Worm (Caenorhabditis elegans): ENCODE measurements around the gene col-95.

- no peak for TF ChIP-seq ceh-36 (tag; optimal IDR thresholded peaks at IDR 0.05)
- no peak for TF ChIP-seq B0310.2 (tag; optimal IDR thresholded peaks at IDR 0.05)
- no peak for TF ChIP-seq flt-1 (GFP tag; IDR thresholded peaks at IDR 0.05)
- no peak for TF ChIP-seq ama-1 (optimal IDR thresholded peaks at IDR 0.05)
- no peak for TF ChIP-seq scrt-1 (GFP tag; IDR thresholded peaks at IDR 0.05)
These were observed 40.4 kb upstream of the col-95 start for ce11 chrIII:11663400-11663799.

Data from whole organism, early embryonic.